Fruit fly (Drosophila melanogaster) whole organism, embryonic: ENCODE measurements around the gene inaF-B.

Source experiments
- Antp ChIP-seq: fragments of 200-800 bp; sonication (Bioruptor generic); optimal IDR thresholded peaks from 3 replicates; lab custom pipeline; 2016; ENCODE audit warnings: missing biosample characterization, missing genetic modification characterization
- Atf3 ChIP-seq: fragments of 200-800 bp; sonication (Bioruptor generic); optimal IDR thresholded peaks from 3 replicates; lab custom pipeline; 2016; ENCODE audit warnings: missing biosample characterization, missing genetic modification characterization
- CG10654 ChIP-seq: fragments of 200-800 bp; sonication (Bioruptor generic); optimal IDR thresholded peaks from 2 replicates; lab custom pipeline; 2016; ENCODE audit warnings: missing biosample characterization, missing genetic modification characterization
- CG11560 ChIP-seq: fragments of 200-800 bp; sonication (Bioruptor generic); IDR thresholded peaks from 3 replicates; pipeline ENCODE4 v1.3.6; 2022; ENCODE audit warnings: missing biosample characterization, missing genetic modification characterization
- CG11695 ChIP-seq: fragments of 200-800 bp; sonication (Bioruptor generic); IDR thresholded peaks from 3 replicates; pipeline ENCODE4 v1.3.6; 2022; ENCODE audit warnings: missing biosample characterization, missing genetic modification characterization
- CG13894 ChIP-seq: fragments of 200-800 bp; sonication (Bioruptor generic); optimal IDR thresholded peaks from 3 replicates; lab custom pipeline; 2018; ENCODE audit warnings: missing biosample characterization, mild to moderate bottlenecking, missing genetic modification characterization, moderate library complexity
- CG15479 ChIP-seq: fragments of 200-800 bp; sonication (Bioruptor generic); optimal IDR thresholded peaks from 3 replicates; lab custom pipeline; 2019; ENCODE audit warnings: missing biosample characterization, mild to moderate bottlenecking, missing genetic modification characterization, moderate library complexity
- CG15601 ChIP-seq: fragments of 200-800 bp; sonication (Bioruptor generic); optimal IDR thresholded peaks from 3 replicates; lab custom pipeline; 2019; ENCODE audit warnings: missing biosample characterization, mild to moderate bottlenecking, missing genetic modification characterization, moderate library complexity
- CG16815 ChIP-seq: fragments of 200-800 bp; sonication (Bioruptor generic); optimal IDR thresholded peaks from 3 replicates; lab custom pipeline; 2017; ENCODE audit warnings: missing biosample characterization, mild to moderate bottlenecking, missing genetic modification characterization
- CG17829 ChIP-seq: fragments of 200-800 bp; optimal IDR thresholded peaks from 2 replicates; lab custom pipeline; 2019; ENCODE audit warnings: missing biosample characterization, mild to moderate bottlenecking, missing genetic modification characterization, moderate library complexity
- CG18599 ChIP-seq: fragments of 200-800 bp; sonication (Bioruptor generic); optimal IDR thresholded peaks from 3 replicates; lab custom pipeline; 2017; ENCODE audit warnings: missing biosample characterization, missing genetic modification characterization, mild to moderate bottlenecking, moderate library complexity, missing genetic modification reagents
- CG3065 ChIP-seq: fragments of 200-800 bp; sonication (Bioruptor generic); optimal IDR thresholded peaks from 2 replicates; lab custom pipeline; 2016; ENCODE audit warnings: missing biosample characterization, missing genetic modification characterization
- CG32767 ChIP-seq: fragments of 200-800 bp; sonication (Bioruptor generic); IDR thresholded peaks from 2 replicates; pipeline ENCODE4 v1.3.6; 2022; ENCODE audit warnings: missing biosample characterization, missing genetic modification characterization
- CG33557 ChIP-seq: fragments of 200-800 bp; sonication (Bioruptor generic); optimal IDR thresholded peaks from 2 replicates; lab custom pipeline; 2019; ENCODE audit warnings: missing biosample characterization, mild to moderate bottlenecking, missing genetic modification characterization, moderate library complexity
- CG4360 ChIP-seq: fragments of 200-800 bp; sonication (Bioruptor generic); IDR thresholded peaks from 2 replicates; pipeline ENCODE4 v1.3.6; 2022; ENCODE audit warnings: missing biosample characterization, missing genetic modification characterization
- CG7357 ChIP-seq: fragments of 200-800 bp; sonication (Bioruptor generic); IDR thresholded peaks from 3 replicates; pipeline ENCODE4 v1.3.6; 2022; ENCODE audit warnings: missing biosample characterization, missing genetic modification characterization
- CG8290 ChIP-seq, 3 experiments: fragments of 200-800 bp; sonication (Bioruptor generic); optimal IDR thresholded peaks; 2 replicates each; lab custom pipeline; 2016 to 2019; ENCODE audit warnings: missing biosample characterization in 3 of 3, missing genetic modification characterization in 3 of 3, mild to moderate bottlenecking in 2 of 3, moderate library complexity in 1 of 3
- CoRest ChIP-seq: fragments of 200-800 bp; sonication (Bioruptor generic); optimal IDR thresholded peaks from 3 replicates; lab custom pipeline; 2018; ENCODE audit warnings: missing biosample characterization, mild to moderate bottlenecking, missing genetic modification characterization, moderate library complexity
- Dfd ChIP-seq, 2 experiments: fragments of >200 bp; optimal IDR thresholded peaks; 2 replicates each; lab custom pipeline; 2017; ENCODE audit warnings: missing biosample characterization in 2 of 2, missing genetic modification characterization in 2 of 2
- Dip2 ChIP-seq: fragments of 200-800 bp; sonication (Bioruptor generic); IDR thresholded peaks from 2 replicates; pipeline ENCODE4 v1.3.6; 2022; ENCODE audit warnings: missing biosample characterization, missing genetic modification characterization
- E2f1 ChIP-seq: fragments of 200-800 bp; sonication (Bioruptor generic); IDR thresholded peaks from 2 replicates; pipeline ENCODE4 v1.3.6; 2022; ENCODE audit warnings: missing biosample characterization, missing genetic modification characterization
- E2f2 ChIP-seq: fragments of 200-800 bp; sonication (Bioruptor generic); IDR thresholded peaks from 2 replicates; pipeline ENCODE4 v1.3.6; 2022; ENCODE audit warnings: missing biosample characterization, missing genetic modification characterization
- Ets65A ChIP-seq: fragments of 200-800 bp; sonication (Bioruptor generic); peaks from one replicate; lab custom pipeline; 2016; ENCODE audit warnings: missing biosample characterization, missing genetic modification characterization
- Fer1 ChIP-seq: fragments of 200-800 bp; sonication (Bioruptor generic); optimal IDR thresholded peaks from 2 replicates; lab custom pipeline; 2017; ENCODE audit warnings: missing biosample characterization, mild to moderate bottlenecking, missing genetic modification characterization
- Mad ChIP-seq: fragments of 200-800 bp; sonication (Bioruptor generic); optimal IDR thresholded peaks from 2 replicates; lab custom pipeline; 2016; ENCODE audit warnings: missing biosample characterization, missing genetic modification characterization
- Med ChIP-seq: fragments of 200-800 bp; sonication (Bioruptor generic); peaks from one replicate; lab custom pipeline; 2016; ENCODE audit warnings: missing biosample characterization, missing genetic modification characterization, mild to moderate bottlenecking, inconsistent platforms, moderate library complexity
- NC2α ChIP-seq: fragments of 200-800 bp; sonication (Bioruptor generic); optimal IDR thresholded peaks from 2 replicates; lab custom pipeline; 2016; ENCODE audit warnings: missing biosample characterization, missing genetic modification characterization
- NC2β ChIP-seq: fragments of 200-800 bp; sonication (Bioruptor generic); optimal IDR thresholded peaks from 2 replicates; lab custom pipeline; 2016; ENCODE audit warnings: missing biosample characterization, missing genetic modification characterization
- TFAM ChIP-seq: fragments of 200-800 bp; sonication (Bioruptor generic); optimal IDR thresholded peaks from 2 replicates; lab custom pipeline; 2017; ENCODE audit warnings: missing biosample characterization, missing genetic modification characterization, inconsistent platforms
- cg ChIP-seq: fragments of 200-800 bp; sonication (Bioruptor generic); optimal IDR thresholded peaks from 3 replicates; lab custom pipeline; 2019; ENCODE audit warnings: missing biosample characterization, mild to moderate bottlenecking, missing genetic modification characterization, moderate library complexity
- chm ChIP-seq: fragments of 200-800 bp; sonication (Bioruptor generic); IDR thresholded peaks from 2 replicates; pipeline ENCODE4 v1.3.6; 2022; ENCODE audit warnings: missing biosample characterization, missing genetic modification characterization
- dati ChIP-seq: fragments of 200-800 bp; sonication (Bioruptor generic); IDR thresholded peaks from 2 replicates; pipeline ENCODE4 v1.3.6; 2022; ENCODE audit warnings: missing biosample characterization, missing genetic modification characterization
- dimm ChIP-seq: fragments of 200-800 bp; sonication (Bioruptor generic); IDR thresholded peaks from 2 replicates; pipeline ENCODE4 v1.3.6; 2022; ENCODE audit warnings: missing biosample characterization, missing genetic modification characterization
- ftz-f1 ChIP-seq: fragments of 200-800 bp; sonication (Bioruptor generic); optimal IDR thresholded peaks from 2 replicates; lab custom pipeline; 2016; ENCODE audit warnings: missing biosample characterization, missing genetic modification characterization
- gcm2 ChIP-seq: fragments of 200-800 bp; sonication (Bioruptor generic); optimal IDR thresholded peaks from 2 replicates; lab custom pipeline; 2016; ENCODE audit warnings: missing biosample characterization, missing genetic modification characterization
- gfzf ChIP-seq: fragments of 200-800 bp; sonication (Bioruptor generic); optimal IDR thresholded peaks from 2 replicates; lab custom pipeline; 2016; ENCODE audit warnings: missing biosample characterization, mild to moderate bottlenecking, missing genetic modification characterization, moderate library complexity
- lilli ChIP-seq: fragments of 200-800 bp; sonication (Bioruptor generic); optimal IDR thresholded peaks from 3 replicates; lab custom pipeline; 2016; ENCODE audit warnings: missing biosample characterization, missing genetic modification characterization
- lola ChIP-seq, 3 experiments: fragments of >200 bp in 2 of 3; fragments of 200-800 bp in 1 of 3; sonication (Bioruptor generic) in 1 of 3; optimal IDR thresholded peaks; 2 replicates each; lab custom pipeline; 2017 to 2019; ENCODE audit warnings: missing biosample characterization in 3 of 3, missing genetic modification characterization in 3 of 3, mild to moderate bottlenecking in 1 of 3, moderate library complexity in 1 of 3
- nmo ChIP-seq: fragments of 200-800 bp; sonication (Bioruptor generic); optimal IDR thresholded peaks from 2 replicates; lab custom pipeline; 2018; ENCODE audit warnings: missing biosample characterization, mild to moderate bottlenecking, missing genetic modification characterization, moderate library complexity
- odd ChIP-seq: fragments of 200-800 bp; sonication (Bioruptor generic); optimal IDR thresholded peaks from 2 replicates; lab custom pipeline; 2017; ENCODE audit warnings: missing biosample characterization, mild to moderate bottlenecking, missing genetic modification characterization
- seq ChIP-seq: fragments of 200-800 bp; sonication (Bioruptor generic); IDR thresholded peaks from 2 replicates; pipeline ENCODE4 v1.3.6; 2022; ENCODE audit warnings: missing biosample characterization, missing genetic modification characterization
- slp2 ChIP-seq: fragments of 200-800 bp; sonication (Bioruptor generic); optimal IDR thresholded peaks from 2 replicates; lab custom pipeline; 2016; ENCODE audit warnings: missing biosample characterization, missing genetic modification characterization
- sna ChIP-seq: fragments of 200-800 bp; sonication (Bioruptor generic); IDR thresholded peaks from 2 replicates; pipeline ENCODE4 v1.3.6; 2022; ENCODE audit warnings: missing biosample characterization, missing genetic modification characterization; ENCODE audit not compliant: partially characterized antibody
- sqz ChIP-seq: fragments of 200-800 bp; sonication (Bioruptor generic); optimal IDR thresholded peaks from 3 replicates; lab custom pipeline; 2018; ENCODE audit warnings: missing biosample characterization, mild to moderate bottlenecking, missing genetic modification characterization
- twi ChIP-seq: fragments of 200-800 bp; optimal IDR thresholded peaks from 2 replicates; lab custom pipeline; 2019; ENCODE audit warnings: missing biosample characterization, mild to moderate bottlenecking, missing genetic modification characterization, moderate library complexity
- vvl ChIP-seq: fragments of 200-800 bp; sonication (Bioruptor generic); IDR thresholded peaks from 2 replicates; pipeline ENCODE4 v1.3.6; 2022; ENCODE audit warnings: missing biosample characterization, missing genetic modification characterization

The inaF-B gene

DNA sequence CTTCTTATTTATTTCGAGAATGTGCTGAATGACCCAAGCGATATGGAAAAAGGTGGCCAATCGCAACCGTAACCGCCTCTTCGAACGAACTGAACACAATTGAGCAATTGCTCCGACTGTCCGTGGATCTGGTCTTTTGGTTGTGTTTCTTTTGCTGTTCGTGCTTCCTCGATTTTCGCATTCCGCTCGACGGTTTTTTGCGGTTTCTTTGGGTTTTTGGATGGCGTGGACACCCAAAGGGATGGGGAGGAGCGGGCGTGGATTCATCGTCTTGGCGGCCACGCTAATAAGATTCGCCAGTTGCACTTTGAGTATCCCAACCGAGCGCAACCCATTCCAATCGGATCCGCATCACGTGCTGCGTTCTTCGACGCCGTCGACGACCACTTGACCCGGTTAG lies at the start of gene inaF-B:
TSS of gene inaF-B (minus strand) at position 101 of the 400 bp plus-strand sequence.
- no peak for TF ChIP-seq gcm2 (GFP tag; lab: Kevin White, UChicago)
- TF ChIP-seq CG11695 (GFP tag; lab: Robert Waterston, UW): no peak
- no peak for TF ChIP-seq sqz (GFP tag; lab: Kevin White, UChicago)
- no peak for TF ChIP-seq CG13894 (tag; lab: Kevin White, UChicago)
- no peak for TF ChIP-seq TFAM (GFP tag; lab: Kevin White, UChicago)
- TF ChIP-seq lola (GFP tag; optimal IDR thresholded peaks at IDR 0.05; lab: Kevin White, UChicago): no peak
- TF ChIP-seq CG16815: no peak
- no peak for TF ChIP-seq ftz-f1 (GFP tag; lab: Kevin White, UChicago)

DNA sequence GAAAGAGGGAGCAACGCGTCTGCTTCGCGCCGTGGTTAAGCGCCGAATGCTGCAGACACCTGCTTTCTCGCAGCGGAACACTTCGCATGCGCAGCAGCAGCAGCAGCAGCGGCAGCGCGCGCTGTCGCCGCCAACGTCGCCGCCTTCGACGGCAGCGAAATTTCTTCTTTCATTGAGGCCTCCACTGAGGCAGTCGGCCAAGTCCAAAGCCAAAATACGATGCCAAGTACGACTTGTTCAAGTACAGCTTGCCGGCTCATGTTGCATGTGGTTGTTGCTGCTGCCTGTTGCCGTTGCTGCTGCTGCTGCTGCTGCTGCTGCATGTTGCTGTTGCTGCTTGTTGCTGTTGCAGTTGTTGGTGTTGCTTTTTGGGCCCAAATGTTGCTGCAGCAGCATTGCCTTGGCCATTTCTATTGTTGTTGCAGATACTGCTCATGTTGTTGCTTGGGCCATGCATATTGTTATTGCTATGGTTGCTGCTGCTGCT lies 46.2 kb upstream of the inaF-B start, which contains the start of gene dy:
TSS of gene dy (minus strand) at position 51 of the 487 bp plus-strand sequence.
- TF ChIP-seq Dfd (GFP tag; optimal IDR thresholded peaks at IDR 0.05; lab: Kevin White, UChicago): no peak
- peak; percentile 61 for TF ChIP-seq Ets65A (GFP tag; lab: Kevin White, UChicago)
- TF ChIP-seq CG17829 (tag; lab: Kevin White, UChicago): no peak
- TF ChIP-seq cg: no peak
- TF ChIP-seq CG3065: no peak

DNA sequence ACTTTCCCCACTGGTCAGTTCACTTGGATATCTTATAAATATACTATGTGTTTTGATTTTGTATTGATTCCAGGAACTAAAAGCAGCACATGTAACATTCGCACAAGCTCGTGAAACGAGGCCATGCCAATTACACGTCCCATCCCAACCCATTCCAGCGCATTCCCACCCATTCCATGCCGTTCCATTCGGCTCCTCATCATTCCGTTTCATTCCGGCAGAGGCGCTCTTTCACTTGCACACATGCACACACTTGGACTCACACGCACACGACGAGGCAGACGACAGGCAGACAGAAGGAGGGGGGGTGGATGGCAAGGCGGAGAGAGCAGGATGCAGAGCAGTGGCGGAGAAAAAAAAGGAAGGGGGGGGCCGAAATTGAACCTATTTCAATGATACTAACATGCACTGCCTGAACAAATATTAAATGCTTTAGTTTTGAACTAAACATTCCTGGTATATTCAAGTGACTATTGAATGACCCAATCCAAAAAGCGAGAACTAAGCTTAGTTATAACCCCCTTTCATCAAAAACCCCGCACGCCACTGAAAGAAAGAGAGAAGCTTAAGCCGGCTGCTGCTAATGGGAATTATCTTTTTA lies 43.5 kb upstream of the inaF-B start:
- TF ChIP-seq lilli: no peak
- TF ChIP-seq vvl (GFP tag; lab: Robert Waterston, UW): peak; percentile 58; the same call in 1 of the 2 replicates
- TF ChIP-seq seq (GFP tag; lab: Robert Waterston, UW): no peak
- no peak for TF ChIP-seq CG32767 (GFP tag; lab: Robert Waterston, UW)
- TF ChIP-seq CG15479 (GFP tag; lab: Kevin White, UChicago): no peak
- peak; percentile 33 for TF ChIP-seq CG10654 (GFP tag; lab: Kevin White, UChicago)
- no peak for TF ChIP-seq Mad (GFP tag; lab: Kevin White, UChicago)
- peak; percentile 8 for TF ChIP-seq odd (GFP tag; lab: Kevin White, UChicago)
- 0 out of 2 replicates have a peak, but pooled peaks have one; percentile 38 for TF ChIP-seq E2f1 (GFP tag; lab: Robert Waterston, UW)
- TF ChIP-seq Antp (GFP tag; lab: Kevin White, UChicago): peak; percentile 48
- TF ChIP-seq nmo (GFP tag; lab: Kevin White, UChicago): peak; percentile 56
- TF ChIP-seq Atf3: peak; percentile 14
- peak; percentile 46 for TF ChIP-seq NC2β (GFP tag; lab: Kevin White, UChicago)
- TF ChIP-seq chm (GFP tag; lab: Robert Waterston, UW): peak; percentile 29; the same call in 1 of the 2 replicates
- TF ChIP-seq CG4360: 0 out of 2 replicates have a peak, but pooled peaks have one; percentile 12
- peak; percentile 59 for TF ChIP-seq CoRest (tag; lab: Kevin White, UChicago)
- TF ChIP-seq Fer1 (GFP tag; lab: Kevin White, UChicago): no peak
- peak; percentile 28 for TF ChIP-seq E2f2 (GFP tag; lab: Robert Waterston, UW)
- TF ChIP-seq slp2 (GFP tag; lab: Kevin White, UChicago): peak; percentile 39
- no peak for TF ChIP-seq CG11560 (tag; lab: Robert Waterston, UW)
- no peak for TF ChIP-seq gfzf (GFP tag; lab: Kevin White, UChicago)
- TF ChIP-seq NC2α: peak; percentile 16
- TF ChIP-seq Med (GFP tag; lab: Kevin White, UChicago): peak; percentile 71
- TF ChIP-seq Dip2 (GFP tag; lab: Robert Waterston, UW): no peak
- TF ChIP-seq cg: peak; percentile 45
- no peak for TF ChIP-seq sna (GFP tag; lab: Robert Waterston, UW)
- TF ChIP-seq dati (GFP tag; lab: Robert Waterston, UW): no peak
- TF ChIP-seq CG18599 (GFP tag; lab: Kevin White, UChicago): peak; percentile 55
- TF ChIP-seq CG33557 (GFP tag; lab: Kevin White, UChicago): peak; percentile 79
- TF ChIP-seq CG15601 (tag; lab: Kevin White, UChicago): peak; percentile 36
- no peak for TF ChIP-seq twi (tag; lab: Kevin White, UChicago)
- 0 out of 3 replicates have a peak, but pooled peaks have one; percentile 25 for TF ChIP-seq CG7357 (GFP tag; lab: Robert Waterston, UW)
- peak; percentile 23 for TF ChIP-seq CG8290 (GFP tag; optimal IDR thresholded peaks at IDR 0.05; lab: Kevin White, UChicago)
- peak in 1 of 2 experiments; percentile 18 for TF ChIP-seq CG8290 (tag; optimal IDR thresholded peaks at IDR 0.05; lab: Kevin White, UChicago)
- TF ChIP-seq dimm (GFP tag; lab: Robert Waterston, UW): no peak
